Fruit fly (Drosophila melanogaster) whole organism, wandering third instar larva: Measurements from ENCODE around the gene bnb.

Source experiments
- Abd-B ChIP-seq: fragments of >200 bp; optimal IDR thresholded peaks from 2 replicates; lab custom pipeline; 2017; ENCODE audit warnings: missing biosample characterization, missing genetic modification characterization
- CG32264 ChIP-seq: fragments of 200-800 bp; sonication (Bioruptor generic); optimal IDR thresholded peaks from 2 replicates; lab custom pipeline; 2016; ENCODE audit warnings: missing biosample characterization, missing genetic modification characterization
- CG9705 ChIP-seq: fragments of 200-800 bp; sonication (Bioruptor generic); optimal IDR thresholded peaks from 2 replicates; lab custom pipeline; 2018; ENCODE audit warnings: missing biosample characterization, mild to moderate bottlenecking, missing genetic modification characterization
- CrebA ChIP-seq: fragments of 200-800 bp; sonication (Bioruptor generic); optimal IDR thresholded peaks from 2 replicates; lab custom pipeline; 2016; ENCODE audit warnings: missing biosample characterization, mild to moderate bottlenecking, missing genetic modification characterization, borderline replicate concordance
- Dfd ChIP-seq: fragments of >200 bp; optimal IDR thresholded peaks from 2 replicates; lab custom pipeline; 2017; ENCODE audit warnings: missing biosample characterization, missing genetic modification characterization
- Dif ChIP-seq: fragments of 200-275, 200-300 bp; sonication (Bioruptor generic); optimal IDR thresholded peaks from 2 replicates; lab custom pipeline; 2018; ENCODE audit warnings: missing biosample characterization, missing genetic modification characterization; ENCODE audit not compliant: partially characterized antibody
- HLH106 ChIP-seq: fragments of 200-800 bp; optimal IDR thresholded peaks from 3 replicates; lab custom pipeline; 2019; ENCODE audit warnings: missing biosample characterization, mild to moderate bottlenecking, missing genetic modification characterization, moderate library complexity
- Hnf4 ChIP-seq: fragments of 200-800 bp; sonication (Bioruptor generic); optimal IDR thresholded peaks from 2 replicates; lab custom pipeline; 2016; ENCODE audit warnings: missing biosample characterization, mild to moderate bottlenecking, missing genetic modification characterization
- Hr83 ChIP-seq: fragments of 200-300 bp; sonication (Bioruptor generic); optimal IDR thresholded peaks from 2 replicates; lab custom pipeline; 2016; ENCODE audit warnings: missing biosample characterization, mild to moderate bottlenecking, missing genetic modification characterization, moderate library complexity; ENCODE audit not compliant: poor library complexity, severe bottlenecking
- Jra ChIP-seq: sonication (Bioruptor generic); optimal IDR thresholded peaks from 2 replicates; lab custom pipeline; 2016; ENCODE audit warnings: missing biosample characterization, missing genetic modification characterization
- Mio ChIP-seq: sonication (Bioruptor generic); optimal IDR thresholded peaks from 2 replicates; lab custom pipeline; 2016; ENCODE audit warnings: missing biosample characterization, missing genetic modification characterization
- Myc ChIP-seq: fragments of >200 bp; optimal IDR thresholded peaks from 2 replicates; lab custom pipeline; 2017
- N ChIP-seq: fragments of >200 bp; optimal IDR thresholded peaks from 2 replicates; lab custom pipeline; 2018; ENCODE audit warnings: missing biosample characterization, missing external identifiers, missing genetic modification characterization
- OdsH ChIP-seq: fragments of 200-800 bp; sonication (Bioruptor generic); optimal IDR thresholded peaks from 2 replicates; lab custom pipeline; 2016; ENCODE audit warnings: missing biosample characterization, mild to moderate bottlenecking, missing genetic modification characterization
- Sp1 ChIP-seq: fragments of 200-800 bp; sonication (Bioruptor generic); optimal IDR thresholded peaks from 3 replicates; lab custom pipeline; 2019; ENCODE audit warnings: missing biosample characterization, mild to moderate bottlenecking, missing genetic modification characterization, moderate library complexity
- Vsx2 ChIP-seq: fragments of 200-300, 225-300 bp; sonication (Bioruptor generic); optimal IDR thresholded peaks from 2 replicates; lab custom pipeline; 2018; ENCODE audit warnings: missing biosample characterization, missing genetic modification characterization; ENCODE audit not compliant: partially characterized antibody
- br ChIP-seq: fragments of 200-800 bp; sonication (Bioruptor generic); optimal IDR thresholded peaks from 2 replicates; lab custom pipeline; 2016; ENCODE audit warnings: missing biosample characterization, missing genetic modification characterization
- brk ChIP-seq: fragments of 200-800 bp; sonication (Bioruptor generic); optimal IDR thresholded peaks from 2 replicates; lab custom pipeline; 2016; ENCODE audit warnings: missing biosample characterization, mild to moderate bottlenecking, missing genetic modification characterization
- dl ChIP-seq, 2 experiments: fragments of 175-275, 200-275 bp in 1 of 2; fragments of 200-275 bp in 1 of 2; sonication (Bioruptor generic); optimal IDR thresholded peaks; lab custom pipeline; 2018; ENCODE audit warnings: mild to moderate bottlenecking in 2 of 2, missing biosample characterization in 2 of 2, missing genetic modification characterization in 2 of 2, moderate library complexity in 2 of 2; ENCODE audit not compliant: partially characterized antibody in 2 of 2, insufficient read depth in 1 of 2
- dmrt93B ChIP-seq: fragments of 200-800 bp; sonication (Bioruptor generic); optimal IDR thresholded peaks from 2 replicates; lab custom pipeline; 2018; ENCODE audit warnings: missing biosample characterization, mild to moderate bottlenecking, missing genetic modification characterization
- dsf ChIP-seq: sonication (Bioruptor generic); optimal IDR thresholded peaks from 2 replicates; lab custom pipeline; 2016; ENCODE audit warnings: missing biosample characterization, missing genetic modification characterization, borderline replicate concordance
- ey ChIP-seq: fragments of 200-800 bp; sonication (Bioruptor generic); optimal IDR thresholded peaks from 2 replicates; lab custom pipeline; 2016; ENCODE audit warnings: missing biosample characterization, missing genetic modification characterization
- foxo ChIP-seq, 2 experiments: fragments of 200-800 bp; sonication (Bioruptor generic); optimal IDR thresholded peaks; 2 replicates in 1 of 2; 3 replicates in 1 of 2; lab custom pipeline; 2016 to 2017; ENCODE audit warnings: missing biosample characterization in 2 of 2, missing genetic modification characterization in 2 of 2
- fru ChIP-seq: fragments of 200-800 bp; sonication (Bioruptor generic); optimal IDR thresholded peaks from 3 replicates; lab custom pipeline; 2016; ENCODE audit warnings: missing biosample characterization, mild to moderate bottlenecking, missing genetic modification characterization
- h ChIP-seq: fragments of 200-800 bp; sonication (Bioruptor generic); optimal IDR thresholded peaks from 3 replicates; lab custom pipeline; 2016; ENCODE audit warnings: missing biosample characterization, mild to moderate bottlenecking, missing genetic modification characterization
- lola ChIP-seq: fragments of >200 bp; optimal IDR thresholded peaks from 2 replicates; lab custom pipeline; 2017; ENCODE audit warnings: missing biosample characterization, missing genetic modification characterization
- pan ChIP-seq: fragments of >200 bp; optimal IDR thresholded peaks from 2 replicates; lab custom pipeline; 2017
- psq ChIP-seq: fragments of 200-800 bp; sonication (Bioruptor generic); optimal IDR thresholded peaks from 3 replicates; lab custom pipeline; 2017; ENCODE audit warnings: missing biosample characterization, mild to moderate bottlenecking, missing genetic modification characterization, moderate library complexity
- rgr ChIP-seq: fragments of 200-800 bp; sonication (Bioruptor generic); optimal IDR thresholded peaks from 3 replicates; lab custom pipeline; 2016; ENCODE audit warnings: missing biosample characterization, mild to moderate bottlenecking, missing genetic modification characterization
- sage ChIP-seq: fragments of 200-800 bp; sonication (Bioruptor generic); optimal IDR thresholded peaks from 2 replicates; lab custom pipeline; 2016; ENCODE audit warnings: missing biosample characterization, mild to moderate bottlenecking, missing genetic modification characterization
- sv ChIP-seq: fragments of 200-800 bp; sonication (Bioruptor generic); optimal IDR thresholded peaks from 3 replicates; lab custom pipeline; 2016; ENCODE audit warnings: missing biosample characterization, missing genetic modification characterization
- tai ChIP-seq: sonication (Bioruptor generic); optimal IDR thresholded peaks from 2 replicates; lab custom pipeline; 2016; ENCODE audit warnings: missing biosample characterization, missing genetic modification characterization
- woc ChIP-seq: sonication (Bioruptor generic); optimal IDR thresholded peaks from 2 replicates; lab custom pipeline; 2016; ENCODE audit warnings: missing biosample characterization, mild to moderate bottlenecking, missing genetic modification characterization

The bnb gene

dm6 chrX:18838929-18839576 is 41.6 kb upstream of the bnb start:
- TF ChIP-seq h (GFP tag; lab: Kevin White, UChicago) (no peak), psq (GFP tag; lab: Kevin White, UChicago) (peak; percentile 2), CG9705 (peak; percentile 5), Sp1 (GFP tag; lab: Kevin White, UChicago) (peak; percentile 30)

- no peak for TF ChIP-seq pan (lab: Kevin White, UChicago)
These were observed 41.0 kb upstream of the bnb start for dm6 chrX:18838470-18838869.

- TF ChIP-seq CG32264 (GFP tag; lab: Kevin White, UChicago), result no peak
- no peak for TF ChIP-seq tai (GFP tag; lab: Kevin White, UChicago)
- TF ChIP-seq dmrt93B (GFP tag; lab: Kevin White, UChicago), result no peak
- TF ChIP-seq CrebA, result no peak
- no peak for TF ChIP-seq CG9705
- no peak for TF ChIP-seq Mio
- no peak for TF ChIP-seq HLH106
- no peak for TF ChIP-seq ey (GFP tag; lab: Kevin White, UChicago)
- no peak for TF ChIP-seq sv (GFP tag; lab: Kevin White, UChicago)
- TF ChIP-seq Abd-B (GFP tag; lab: Kevin White, UChicago), result no peak
- no peak for TF ChIP-seq Vsx2 (GFP tag; lab: Kevin White, UChicago)
- TF ChIP-seq woc (GFP tag; lab: Kevin White, UChicago), result no peak
- no peak for TF ChIP-seq brk
- no peak for TF ChIP-seq sage
- TF ChIP-seq foxo (GFP tag; optimal IDR thresholded peaks at IDR 0.05; lab: Kevin White, UChicago), result no peak
- no peak for TF ChIP-seq dsf
- TF ChIP-seq N, result no peak
- TF ChIP-seq psq (GFP tag; lab: Kevin White, UChicago), result no peak
These were observed 39.6 kb upstream of the bnb start for dm6 chrX:18837046-18837445.

dm6 chrX:18836315-18836714 is 38.8 kb upstream of the bnb start:
- TF ChIP-seq foxo (GFP tag; optimal IDR thresholded peaks at IDR 0.05; lab: Kevin White, UChicago) (no peak), rgr (no peak), sv (GFP tag; lab: Kevin White, UChicago) (no peak), fru (GFP tag; lab: Kevin White, UChicago) (no peak), Hr83 (GFP tag; lab: Kevin White, UChicago) (no peak), Sp1 (GFP tag; lab: Kevin White, UChicago) (no peak), Mio (no peak), sage (no peak), Abd-B (GFP tag; lab: Kevin White, UChicago) (no peak), OdsH (GFP tag; lab: Kevin White, UChicago) (no peak), N (no peak), lola (GFP tag; lab: Kevin White, UChicago) (no peak), dl (GFP tag; optimal IDR thresholded peaks at IDR 0.05; lab: Kevin White, UChicago; ENCODE audit: insufficient read depth in 1 of 2, partially characterized antibody in 2 of 2) (no peak), br (no peak), psq (GFP tag; lab: Kevin White, UChicago) (no peak), dmrt93B (GFP tag; lab: Kevin White, UChicago) (no peak)

dm6 chrX:18835500-18835899 is 38.0 kb upstream of the bnb start:
- TF ChIP-seq N (no peak), br (no peak), rgr (no peak), ey (GFP tag; lab: Kevin White, UChicago) (no peak), Jra (GFP tag; lab: Kevin White, UChicago) (no peak), dsf (no peak), OdsH (GFP tag; lab: Kevin White, UChicago) (no peak), woc (GFP tag; lab: Kevin White, UChicago) (no peak), CG32264 (GFP tag; lab: Kevin White, UChicago) (no peak), Dfd (no peak), lola (GFP tag; lab: Kevin White, UChicago) (no peak), Myc (lab: Kevin White, UChicago) (no peak), Dif (GFP tag; lab: Kevin White, UChicago) (no peak), psq (GFP tag; lab: Kevin White, UChicago) (no peak), Abd-B (GFP tag; lab: Kevin White, UChicago) (no peak), Hnf4 (GFP tag; lab: Kevin White, UChicago) (no peak)
- TF ChIP-seq, all 38 proteins: peak for 0
